Fruit fly (Drosophila melanogaster) whole organism, wandering third instar larva: ENCODE results near the gene CG3842.

ENCODE experiments used
- Abd-B ChIP-seq: fragments of >200 bp; optimal IDR thresholded peaks from 2 replicates; lab custom pipeline; 2017; ENCODE audit warnings: missing biosample characterization, missing genetic modification characterization
- CG32264 ChIP-seq: fragments of 200-800 bp; sonication (Bioruptor generic); optimal IDR thresholded peaks from 2 replicates; lab custom pipeline; 2016; ENCODE audit warnings: missing biosample characterization, missing genetic modification characterization
- CG9705 ChIP-seq: fragments of 200-800 bp; sonication (Bioruptor generic); optimal IDR thresholded peaks from 2 replicates; lab custom pipeline; 2018; ENCODE audit warnings: missing biosample characterization, mild to moderate bottlenecking, missing genetic modification characterization
- CrebA ChIP-seq: fragments of 200-800 bp; sonication (Bioruptor generic); optimal IDR thresholded peaks from 2 replicates; lab custom pipeline; 2016; ENCODE audit warnings: missing biosample characterization, mild to moderate bottlenecking, missing genetic modification characterization, borderline replicate concordance
- Dfd ChIP-seq: fragments of >200 bp; optimal IDR thresholded peaks from 2 replicates; lab custom pipeline; 2017; ENCODE audit warnings: missing biosample characterization, missing genetic modification characterization
- Dif ChIP-seq: fragments of 200-275, 200-300 bp; sonication (Bioruptor generic); optimal IDR thresholded peaks from 2 replicates; lab custom pipeline; 2018; ENCODE audit warnings: missing biosample characterization, missing genetic modification characterization; ENCODE audit not compliant: partially characterized antibody
- GATAd ChIP-seq: sonication (Bioruptor generic); optimal IDR thresholded peaks from 2 replicates; lab custom pipeline; 2016; ENCODE audit warnings: missing biosample characterization, missing genetic modification characterization
- HLH106 ChIP-seq: fragments of 200-800 bp; optimal IDR thresholded peaks from 3 replicates; lab custom pipeline; 2019; ENCODE audit warnings: missing biosample characterization, mild to moderate bottlenecking, missing genetic modification characterization, moderate library complexity
- Hnf4 ChIP-seq: fragments of 200-800 bp; sonication (Bioruptor generic); optimal IDR thresholded peaks from 2 replicates; lab custom pipeline; 2016; ENCODE audit warnings: missing biosample characterization, mild to moderate bottlenecking, missing genetic modification characterization
- Hr78 ChIP-seq: fragments of >200 bp; optimal IDR thresholded peaks from 2 replicates; lab custom pipeline; 2017; ENCODE audit warnings: missing biosample characterization, missing genetic modification characterization
- Hr83 ChIP-seq: fragments of 200-300 bp; sonication (Bioruptor generic); optimal IDR thresholded peaks from 2 replicates; lab custom pipeline; 2016; ENCODE audit warnings: missing biosample characterization, mild to moderate bottlenecking, missing genetic modification characterization, moderate library complexity; ENCODE audit not compliant: poor library complexity, severe bottlenecking
- Jra ChIP-seq: sonication (Bioruptor generic); optimal IDR thresholded peaks from 2 replicates; lab custom pipeline; 2016; ENCODE audit warnings: missing biosample characterization, missing genetic modification characterization
- Mio ChIP-seq: sonication (Bioruptor generic); optimal IDR thresholded peaks from 2 replicates; lab custom pipeline; 2016; ENCODE audit warnings: missing biosample characterization, missing genetic modification characterization
- Myc ChIP-seq: fragments of >200 bp; optimal IDR thresholded peaks from 2 replicates; lab custom pipeline; 2017
- N ChIP-seq: fragments of >200 bp; optimal IDR thresholded peaks from 2 replicates; lab custom pipeline; 2018; ENCODE audit warnings: missing biosample characterization, missing external identifiers, missing genetic modification characterization
- OdsH ChIP-seq: fragments of 200-800 bp; sonication (Bioruptor generic); optimal IDR thresholded peaks from 2 replicates; lab custom pipeline; 2016; ENCODE audit warnings: missing biosample characterization, mild to moderate bottlenecking, missing genetic modification characterization
- Rel ChIP-seq, 2 experiments: fragments of 200-800 bp; sonication (Bioruptor generic) in 1 of 2; optimal IDR thresholded peaks; 2 replicates in 1 of 2; 3 replicates in 1 of 2; lab custom pipeline; 2016 to 2019; ENCODE audit warnings: mild to moderate bottlenecking in 2 of 2, missing biosample characterization in 2 of 2, missing genetic modification characterization in 2 of 2, moderate library complexity in 1 of 2
- Sp1 ChIP-seq: fragments of 200-800 bp; sonication (Bioruptor generic); optimal IDR thresholded peaks from 3 replicates; lab custom pipeline; 2019; ENCODE audit warnings: missing biosample characterization, mild to moderate bottlenecking, missing genetic modification characterization, moderate library complexity
- Vsx2 ChIP-seq: fragments of 200-300, 225-300 bp; sonication (Bioruptor generic); optimal IDR thresholded peaks from 2 replicates; lab custom pipeline; 2018; ENCODE audit warnings: missing biosample characterization, missing genetic modification characterization; ENCODE audit not compliant: partially characterized antibody
- br ChIP-seq: fragments of 200-800 bp; sonication (Bioruptor generic); optimal IDR thresholded peaks from 2 replicates; lab custom pipeline; 2016; ENCODE audit warnings: missing biosample characterization, missing genetic modification characterization
- brk ChIP-seq: fragments of 200-800 bp; sonication (Bioruptor generic); optimal IDR thresholded peaks from 2 replicates; lab custom pipeline; 2016; ENCODE audit warnings: missing biosample characterization, mild to moderate bottlenecking, missing genetic modification characterization
- dl ChIP-seq, 2 experiments: fragments of 175-275, 200-275 bp in 1 of 2; fragments of 200-275 bp in 1 of 2; sonication (Bioruptor generic); optimal IDR thresholded peaks; lab custom pipeline; 2018; ENCODE audit warnings: mild to moderate bottlenecking in 2 of 2, missing biosample characterization in 2 of 2, missing genetic modification characterization in 2 of 2, moderate library complexity in 2 of 2; ENCODE audit not compliant: partially characterized antibody in 2 of 2, insufficient read depth in 1 of 2
- dmrt93B ChIP-seq: fragments of 200-800 bp; sonication (Bioruptor generic); optimal IDR thresholded peaks from 2 replicates; lab custom pipeline; 2018; ENCODE audit warnings: missing biosample characterization, mild to moderate bottlenecking, missing genetic modification characterization
- dsf ChIP-seq: sonication (Bioruptor generic); optimal IDR thresholded peaks from 2 replicates; lab custom pipeline; 2016; ENCODE audit warnings: missing biosample characterization, missing genetic modification characterization, borderline replicate concordance
- ey ChIP-seq: fragments of 200-800 bp; sonication (Bioruptor generic); optimal IDR thresholded peaks from 2 replicates; lab custom pipeline; 2016; ENCODE audit warnings: missing biosample characterization, missing genetic modification characterization
- foxo ChIP-seq, 2 experiments: fragments of 200-800 bp; sonication (Bioruptor generic); optimal IDR thresholded peaks; 2 replicates in 1 of 2; 3 replicates in 1 of 2; lab custom pipeline; 2016 to 2017; ENCODE audit warnings: missing biosample characterization in 2 of 2, missing genetic modification characterization in 2 of 2
- fru ChIP-seq: fragments of 200-800 bp; sonication (Bioruptor generic); optimal IDR thresholded peaks from 3 replicates; lab custom pipeline; 2016; ENCODE audit warnings: missing biosample characterization, mild to moderate bottlenecking, missing genetic modification characterization
- h ChIP-seq: fragments of 200-800 bp; sonication (Bioruptor generic); optimal IDR thresholded peaks from 3 replicates; lab custom pipeline; 2016; ENCODE audit warnings: missing biosample characterization, mild to moderate bottlenecking, missing genetic modification characterization
- jim ChIP-seq: fragments of 175-275, 200-325 bp; sonication (Bioruptor generic); optimal IDR thresholded peaks from 2 replicates; lab custom pipeline; 2016; ENCODE audit warnings: missing biosample characterization, mild to moderate bottlenecking, missing genetic modification characterization
- lola ChIP-seq: fragments of >200 bp; optimal IDR thresholded peaks from 2 replicates; lab custom pipeline; 2017; ENCODE audit warnings: missing biosample characterization, missing genetic modification characterization
- pan ChIP-seq: fragments of >200 bp; optimal IDR thresholded peaks from 2 replicates; lab custom pipeline; 2017
- psq ChIP-seq: fragments of 200-800 bp; sonication (Bioruptor generic); optimal IDR thresholded peaks from 3 replicates; lab custom pipeline; 2017; ENCODE audit warnings: missing biosample characterization, mild to moderate bottlenecking, missing genetic modification characterization, moderate library complexity
- rgr ChIP-seq: fragments of 200-800 bp; sonication (Bioruptor generic); optimal IDR thresholded peaks from 3 replicates; lab custom pipeline; 2016; ENCODE audit warnings: missing biosample characterization, mild to moderate bottlenecking, missing genetic modification characterization
- sage ChIP-seq: fragments of 200-800 bp; sonication (Bioruptor generic); optimal IDR thresholded peaks from 2 replicates; lab custom pipeline; 2016; ENCODE audit warnings: missing biosample characterization, mild to moderate bottlenecking, missing genetic modification characterization
- sv ChIP-seq: fragments of 200-800 bp; sonication (Bioruptor generic); optimal IDR thresholded peaks from 3 replicates; lab custom pipeline; 2016; ENCODE audit warnings: missing biosample characterization, missing genetic modification characterization
- tai ChIP-seq: sonication (Bioruptor generic); optimal IDR thresholded peaks from 2 replicates; lab custom pipeline; 2016; ENCODE audit warnings: missing biosample characterization, missing genetic modification characterization
- usp ChIP-seq: fragments of >200 bp; optimal IDR thresholded peaks from 2 replicates; lab custom pipeline; 2017; ENCODE audit warnings: missing biosample characterization, missing genetic modification characterization
- woc ChIP-seq: sonication (Bioruptor generic); optimal IDR thresholded peaks from 2 replicates; lab custom pipeline; 2016; ENCODE audit warnings: missing biosample characterization, mild to moderate bottlenecking, missing genetic modification characterization

The CG3842 gene

dm6 chrX:6366357-6366691 is 28.8 kb downstream of the CG3842 start:
- TF ChIP-seq Dfd (GFP tag; lab: Kevin White, UChicago) (no peak), foxo (GFP tag; optimal IDR thresholded peaks at IDR 0.05; lab: Kevin White, UChicago) (peak; percentile 81 to 97), OdsH (GFP tag; lab: Kevin White, UChicago) (peak; percentile 92), dsf (GFP tag; lab: Kevin White, UChicago) (peak; percentile 61), Jra (GFP tag; lab: Kevin White, UChicago) (peak; percentile 80), CG9705 (GFP tag; lab: Kevin White, UChicago) (peak; percentile 93), Mio (GFP tag; lab: Kevin White, UChicago) (peak; percentile 82), GATAd (GFP tag; lab: Kevin White, UChicago) (peak; percentile 66), rgr (GFP tag; lab: Kevin White, UChicago) (peak; percentile 95), Rel (GFP tag; optimal IDR thresholded peaks at IDR 0.05; lab: Kevin White, UChicago) (no peak), Rel (tag; optimal IDR thresholded peaks at IDR 0.05; lab: Kevin White, UChicago) (peak; percentile 89), Hr83 (GFP tag; lab: Kevin White, UChicago) (peak; percentile 94), CrebA (GFP tag; lab: Kevin White, UChicago) (no peak), br (GFP tag; lab: Kevin White, UChicago) (peak; percentile 93), Vsx2 (GFP tag; lab: Kevin White, UChicago) (no peak), dl (GFP tag; optimal IDR thresholded peaks at IDR 0.05; lab: Kevin White, UChicago; ENCODE audit: insufficient read depth in 1 of 2, partially characterized antibody in 2 of 2) (no peak), usp (GFP tag; lab: Kevin White, UChicago) (no peak), Dif (GFP tag; lab: Kevin White, UChicago) (no peak), lola (GFP tag; lab: Kevin White, UChicago) (no peak), pan (lab: Kevin White, UChicago) (no peak), CG32264 (peak; percentile 86), dmrt93B (GFP tag; lab: Kevin White, UChicago) (peak; percentile 87), Abd-B (no peak), jim (GFP tag; lab: Kevin White, UChicago) (peak; percentile 67), brk (GFP tag; lab: Kevin White, UChicago) (no peak), Myc (lab: Kevin White, UChicago) (no peak), Hr78 (no peak), HLH106 (tag; lab: Kevin White, UChicago) (peak; percentile 96), ey (GFP tag; lab: Kevin White, UChicago) (peak; percentile 95), h (GFP tag; lab: Kevin White, UChicago) (peak; percentile 95), N (GFP tag; lab: Kevin White, UChicago) (no peak), psq (GFP tag; lab: Kevin White, UChicago) (peak; percentile 83), Hnf4 (GFP tag; lab: Kevin White, UChicago) (peak; percentile 95), sage (peak; percentile 93), woc (GFP tag; lab: Kevin White, UChicago) (peak; percentile 86), fru (GFP tag; lab: Kevin White, UChicago) (peak; percentile 94), sv (GFP tag; lab: Kevin White, UChicago) (peak; percentile 53), tai (GFP tag; lab: Kevin White, UChicago) (no peak), Sp1 (GFP tag; lab: Kevin White, UChicago) (peak; percentile 93)

dm6 chrX:6372769-6373197 is 35.2 kb downstream of the CG3842 start, which contains the start of gene PpV:
Gene PpV (minus strand): TSS chrX:6372915.
- TF ChIP-seq CrebA (GFP tag; lab: Kevin White, UChicago): no peak
- TF ChIP-seq Abd-B: no peak
- peak; percentile 13 for TF ChIP-seq h (GFP tag; lab: Kevin White, UChicago)
- peak; percentile 4 for TF ChIP-seq HLH106 (tag; lab: Kevin White, UChicago)
- peak; percentile 7 for TF ChIP-seq Sp1 (GFP tag; lab: Kevin White, UChicago)
- TF ChIP-seq Rel (GFP tag; optimal IDR thresholded peaks at IDR 0.05; lab: Kevin White, UChicago): no peak
- TF ChIP-seq Rel (tag; optimal IDR thresholded peaks at IDR 0.05; lab: Kevin White, UChicago): peak; percentile 6
